Fruit fly (Drosophila melanogaster) whole organism, embryonic: ENCODE data around the gene CG12608.

Source experiments
- CG14441 ChIP-seq: fragments of 200-800 bp; sonication (Bioruptor generic); IDR thresholded peaks from 2 replicates; pipeline ENCODE4 v1.3.6; 2022; ENCODE audit warnings: missing biosample characterization, missing genetic modification characterization
- CG18011 ChIP-seq: fragments of 200-800 bp; sonication (Bioruptor generic); optimal IDR thresholded peaks from 2 replicates; lab custom pipeline; 2017; ENCODE audit warnings: missing biosample characterization, missing genetic modification characterization, mild to moderate bottlenecking, moderate library complexity, missing genotype
- CG1832 ChIP-seq: fragments of 200-800 bp; sonication (Bioruptor generic); optimal IDR thresholded peaks from 2 replicates; lab custom pipeline; 2017; ENCODE audit warnings: missing biosample characterization, mild to moderate bottlenecking, missing genetic modification characterization, inconsistent platforms
- CG2202 ChIP-seq: fragments of 200-800 bp; sonication (Bioruptor generic); optimal IDR thresholded peaks from 2 replicates; lab custom pipeline; 2018; ENCODE audit warnings: missing biosample characterization, mild to moderate bottlenecking, missing genetic modification characterization
- CG3281 ChIP-seq: fragments of 200-800 bp; sonication (Bioruptor generic); optimal IDR thresholded peaks from 3 replicates; lab custom pipeline; 2017; ENCODE audit warnings: missing biosample characterization, mild to moderate bottlenecking, missing genetic modification characterization
- CG4820 ChIP-seq: fragments of 200-800 bp; sonication (Bioruptor generic); optimal IDR thresholded peaks from 3 replicates; lab custom pipeline; 2016; ENCODE audit warnings: missing biosample characterization, missing genetic modification characterization
- CoRest ChIP-seq: fragments of 200-800 bp; sonication (Bioruptor generic); optimal IDR thresholded peaks from 3 replicates; lab custom pipeline; 2018; ENCODE audit warnings: missing biosample characterization, mild to moderate bottlenecking, missing genetic modification characterization, moderate library complexity
- Dll ChIP-seq: fragments of 200-800 bp; sonication (Bioruptor generic); IDR thresholded peaks from 4 replicates; pipeline ENCODE4 v1.3.6; 2022; ENCODE audit warnings: missing biosample characterization, missing genetic modification characterization; ENCODE audit not compliant: partially characterized antibody
- Drgx ChIP-seq: fragments of 200-800 bp; sonication (Bioruptor generic); IDR thresholded peaks from 2 replicates; pipeline ENCODE4 v1.3.6; 2022; ENCODE audit warnings: missing biosample characterization, missing genetic modification characterization
- E2f2 ChIP-seq: fragments of 200-800 bp; sonication (Bioruptor generic); IDR thresholded peaks from 2 replicates; pipeline ENCODE4 v1.3.6; 2022; ENCODE audit warnings: missing biosample characterization, missing genetic modification characterization
- HLH3B ChIP-seq: fragments of 200-800 bp; sonication (Bioruptor generic); IDR thresholded peaks from 2 replicates; pipeline ENCODE4 v1.3.6; 2022; ENCODE audit warnings: missing biosample characterization, missing genetic modification characterization
- Hmr ChIP-seq: fragments of 200-800 bp; sonication (Bioruptor generic); optimal IDR thresholded peaks from 3 replicates; lab custom pipeline; 2017; ENCODE audit warnings: mild to moderate bottlenecking, missing biosample characterization, missing genetic modification reagents, missing genetic modification characterization
- Hmx ChIP-seq: fragments of 200-800 bp; sonication (Bioruptor generic); optimal IDR thresholded peaks from 2 replicates; lab custom pipeline; 2016; ENCODE audit warnings: missing biosample characterization, missing genetic modification characterization
- Hr39 ChIP-seq: fragments of >200 bp; optimal IDR thresholded peaks from 2 replicates; lab custom pipeline; 2017
- Jarid2 ChIP-seq: fragments of 200-800 bp; sonication (Bioruptor generic); optimal IDR thresholded peaks from 3 replicates; lab custom pipeline; 2017; ENCODE audit warnings: mild to moderate bottlenecking, missing biosample characterization, missing genetic modification reagents, missing genetic modification characterization
- Poxn ChIP-seq: fragments of 200-800 bp; sonication (Bioruptor generic); IDR thresholded peaks from 2 replicates; pipeline ENCODE4 v1.3.6; 2022; ENCODE audit warnings: missing biosample characterization, missing genetic modification characterization
- Rx ChIP-seq: fragments of 200-800 bp; sonication (Bioruptor generic); IDR thresholded peaks from 2 replicates; pipeline ENCODE4 v1.3.6; 2022; ENCODE audit warnings: missing biosample characterization, missing genetic modification characterization
- Spps ChIP-seq: fragments of 200-800 bp; sonication (Bioruptor generic); optimal IDR thresholded peaks from 2 replicates; lab custom pipeline; 2018; ENCODE audit warnings: missing biosample characterization, mild to moderate bottlenecking, missing genetic modification characterization
- ash1 ChIP-seq: fragments of 200-800 bp; sonication (Bioruptor generic); optimal IDR thresholded peaks from 2 replicates; lab custom pipeline; 2018; ENCODE audit warnings: missing biosample characterization, mild to moderate bottlenecking, missing genetic modification characterization
- bsh ChIP-seq, 2 experiments: fragments of 200-800 bp; sonication (Bioruptor generic); optimal IDR thresholded peaks; 2 replicates each; lab custom pipeline; 2017 to 2018; ENCODE audit warnings: mild to moderate bottlenecking in 2 of 2, missing biosample characterization in 2 of 2, missing genetic modification characterization in 2 of 2, moderate library complexity in 1 of 2
- cas ChIP-seq: fragments of 200-800 bp; sonication (Bioruptor generic); IDR thresholded peaks from 2 replicates; pipeline ENCODE4 v1.3.6; 2022; ENCODE audit warnings: missing biosample characterization, missing genetic modification characterization
- cato ChIP-seq: fragments of 200-800 bp; sonication (Bioruptor generic); optimal IDR thresholded peaks from 2 replicates; lab custom pipeline; 2016; ENCODE audit warnings: missing biosample characterization, missing genetic modification characterization, borderline replicate concordance
- croc ChIP-seq: fragments of 200-800 bp; sonication (Bioruptor generic); conservative IDR thresholded peaks from 3 replicates; pipeline ENCODE4 v1.3.6; 2022; ENCODE audit warnings: missing biosample characterization, missing genetic modification characterization
- crol ChIP-seq: fragments of 200-800 bp; sonication (Bioruptor generic); IDR thresholded peaks from 2 replicates; pipeline ENCODE4 v1.3.6; 2022; ENCODE audit warnings: missing biosample characterization, missing genetic modification characterization
- crp ChIP-seq, 2 experiments: fragments of 200-800 bp; sonication (Bioruptor generic); optimal IDR thresholded peaks; 2 replicates in 1 of 2; 3 replicates in 1 of 2; lab custom pipeline; 2017; ENCODE audit warnings: missing biosample characterization in 2 of 2, missing genetic modification characterization in 2 of 2, mild to moderate bottlenecking in 1 of 2, moderate library complexity in 1 of 2
- disco-r ChIP-seq: fragments of 200-800 bp; sonication (Bioruptor generic); optimal IDR thresholded peaks from 2 replicates; lab custom pipeline; 2016; ENCODE audit warnings: missing biosample characterization, missing genetic modification characterization
- en ChIP-seq: fragments of 200-800 bp; sonication (Bioruptor generic); optimal IDR thresholded peaks from 2 replicates; lab custom pipeline; 2016; ENCODE audit warnings: missing biosample characterization, missing genetic modification characterization
- gcm ChIP-seq: fragments of 200-800 bp; sonication (Bioruptor generic); optimal IDR thresholded peaks from 2 replicates; lab custom pipeline; 2019; ENCODE audit warnings: missing biosample characterization, mild to moderate bottlenecking, missing genetic modification characterization, moderate library complexity
- gro ChIP-seq: fragments of 200-800 bp; sonication (Bioruptor generic); optimal IDR thresholded peaks from 2 replicates; lab custom pipeline; 2016; ENCODE audit warnings: missing biosample characterization, missing genetic modification characterization
- gsb-n ChIP-seq: fragments of 200-800 bp; sonication (Bioruptor generic); optimal IDR thresholded peaks from 3 replicates; lab custom pipeline; 2018; ENCODE audit warnings: missing biosample characterization, mild to moderate bottlenecking, missing genetic modification characterization
- kah ChIP-seq: fragments of 200-800 bp; sonication (Bioruptor generic); optimal IDR thresholded peaks from 2 replicates; lab custom pipeline; 2018; ENCODE audit warnings: missing biosample characterization, mild to moderate bottlenecking, missing genetic modification characterization
- lov ChIP-seq, 2 experiments: fragments of 200-800 bp in 1 of 2; fragments of >200 bp in 1 of 2; sonication (Bioruptor generic) in 1 of 2; IDR thresholded peaks in 1 of 2; optimal IDR thresholded peaks in 1 of 2; 2 replicates in 1 of 2; 3 replicates in 1 of 2; pipeline versions ENCODE4 v1.3.6 to Lab custom; 2017 to 2022; ENCODE audit warnings: missing biosample characterization in 1 of 2, missing genetic modification characterization in 1 of 2
- p53 ChIP-seq: fragments of 200-800 bp; sonication (Bioruptor generic); optimal IDR thresholded peaks from 2 replicates; lab custom pipeline; 2016; ENCODE audit warnings: missing biosample characterization, missing genetic modification characterization
- pita ChIP-seq: fragments of 200-800 bp; sonication (Bioruptor generic); optimal IDR thresholded peaks from 2 replicates; lab custom pipeline; 2017; ENCODE audit warnings: missing biosample characterization, mild to moderate bottlenecking, missing genetic modification characterization
- run ChIP-seq: fragments of 200-800 bp; sonication (Bioruptor generic); optimal IDR thresholded peaks from 3 replicates; lab custom pipeline; 2018; ENCODE audit warnings: missing biosample characterization, mild to moderate bottlenecking, missing genetic modification characterization
- schlank ChIP-seq: fragments of 200-800 bp; sonication (Bioruptor generic); optimal IDR thresholded peaks from 2 replicates; lab custom pipeline; 2018; ENCODE audit warnings: missing biosample characterization, mild to moderate bottlenecking, missing genetic modification characterization
- scrt ChIP-seq: fragments of 200-800 bp; sonication (Bioruptor generic); optimal IDR thresholded peaks from 2 replicates; lab custom pipeline; 2018; ENCODE audit warnings: missing biosample characterization, mild to moderate bottlenecking, missing genetic modification characterization, moderate library complexity
- so ChIP-seq: fragments of 200-800 bp; sonication (Bioruptor generic); IDR thresholded peaks from 3 replicates; pipeline ENCODE4 v1.3.6; 2022; ENCODE audit warnings: missing biosample characterization, missing genetic modification characterization
- tap ChIP-seq: fragments of 200-800 bp; optimal IDR thresholded peaks from 3 replicates; lab custom pipeline; 2019; ENCODE audit warnings: missing biosample characterization, mild to moderate bottlenecking, missing genetic modification characterization, moderate library complexity
- tup ChIP-seq: fragments of 200-800 bp; sonication (Bioruptor generic); optimal IDR thresholded peaks from 2 replicates; lab custom pipeline; 2016; ENCODE audit warnings: missing biosample characterization, mild to moderate bottlenecking, missing genetic modification characterization, moderate library complexity
- yki ChIP-seq: fragments of >200 bp; optimal IDR thresholded peaks from 3 replicates; lab custom pipeline; 2018
- zen ChIP-seq: fragments of 200-800 bp; sonication (Bioruptor generic); optimal IDR thresholded peaks from 3 replicates; lab custom pipeline; 2018; ENCODE audit warnings: missing biosample characterization, mild to moderate bottlenecking, missing genetic modification characterization, moderate library complexity
- zf30C ChIP-seq: fragments of 200-800 bp; sonication (Bioruptor generic); optimal IDR thresholded peaks from 3 replicates; lab custom pipeline; 2018; ENCODE audit warnings: missing biosample characterization, mild to moderate bottlenecking, missing genetic modification characterization
- zfh1 ChIP-seq: fragments of 200-800 bp; sonication (Bioruptor generic); IDR thresholded peaks from 3 replicates; pipeline ENCODE4 v1.3.6; 2022; ENCODE audit warnings: missing biosample characterization, missing genetic modification characterization

CG12608 gene

dm6 chrX:15313829-15314324, 30.5 kb downstream of the CG12608 start:
- TF ChIP-seq Drgx (peak; percentile 59), p53 (GFP tag; lab: Kevin White, UChicago) (no peak)
- TF ChIP-seq, all 482 proteins: peak for 1

- TF ChIP-seq bsh (GFP tag; optimal IDR thresholded peaks at IDR 0.05; lab: Kevin White, UChicago) = peak in 1 of 2 experiments; percentile 25
- TF ChIP-seq Drgx = peak; percentile 55; the same call in 1 of the 2 replicates
- TF ChIP-seq crol = no peak
Measured at dm6 chrX:15313389-15313788, 31.0 kb downstream of the CG12608 start.

dm6 chrX:15312882-15313154, 31.6 kb downstream of the CG12608 start:
- TF ChIP-seq Spps (tag; lab: Kevin White, UChicago) = no peak
- TF ChIP-seq Hr39 (lab: Kevin White, UChicago) = peak; percentile 5
- TF ChIP-seq, all 482 proteins: peak for 1

- TF ChIP-seq Hmx (GFP tag; lab: Kevin White, UChicago) (no peak), so (GFP tag; lab: Robert Waterston, UW) (no peak), ash1 (GFP tag; lab: Kevin White, UChicago) (no peak), schlank (no peak), zf30C (GFP tag; lab: Kevin White, UChicago) (no peak), gsb-n (no peak), lov (optimal IDR thresholded peaks at IDR 0.05; lab: Kevin White, UChicago) (no peak), lov (GFP tag; IDR thresholded peaks at IDR 0.05; lab: Robert Waterston, UW) (no peak), tup (GFP tag; lab: Kevin White, UChicago) (no peak), crp (GFP tag; optimal IDR thresholded peaks at IDR 0.05; lab: Kevin White, UChicago) (no peak), pita (GFP tag; lab: Kevin White, UChicago) (no peak), Poxn (GFP tag; lab: Robert Waterston, UW) (no peak), yki (lab: Kevin White, UChicago) (no peak), Jarid2 (GFP tag; lab: Kevin White, UChicago) (no peak), E2f2 (GFP tag; lab: Robert Waterston, UW) (no peak), Dll (GFP tag; lab: Robert Waterston, UW) (no peak), gro (no peak), CG4820 (peak; percentile 16), CoRest (peak; percentile 54), CG1832 (GFP tag; lab: Kevin White, UChicago) (no peak), cas (GFP tag; lab: Robert Waterston, UW) (no peak), CG18011 (GFP tag; lab: Kevin White, UChicago) (no peak), CG14441 (GFP tag; lab: Robert Waterston, UW) (peak; percentile 50), zen (tag; lab: Kevin White, UChicago) (no peak), disco-r (GFP tag; lab: Kevin White, UChicago) (no peak), tap (tag; lab: Kevin White, UChicago) (no peak), croc (GFP tag; lab: Robert Waterston, UW) (0 out of 3 replicates have a peak, but pooled peaks have one; percentile 14), CG2202 (tag; lab: Kevin White, UChicago) (no peak), en (GFP tag; lab: Kevin White, UChicago) (no peak), CG3281 (GFP tag; lab: Kevin White, UChicago) (no peak), cato (GFP tag; lab: Kevin White, UChicago) (no peak), gcm (GFP tag; lab: Kevin White, UChicago) (no peak), Hmr (no peak), Rx (GFP tag; lab: Robert Waterston, UW) (no peak), scrt (no peak), kah (GFP tag; lab: Kevin White, UChicago) (no peak), run (tag; lab: Kevin White, UChicago) (no peak), HLH3B (GFP tag; lab: Robert Waterston, UW) (no peak), zfh1 (GFP tag; lab: Robert Waterston, UW) (no peak)
Measured at dm6 chrX:15312074-15312881, 32.1 kb downstream of the CG12608 start.
